Fruit fly (Drosophila melanogaster): ENCODE results near the gene CG14983.

The CG14983 gene

dm6 chr3L:3930930-3931329 lies 18.2 kb downstream of the CG14983 start (continued):
- TF ChIP-seq CG8765 (GFP tag; IDR thresholded peaks at IDR 0.05) (no peak), CG17359 (tag; optimal IDR thresholded peaks at IDR 0.05) (peak; percentile 2), NFAT (GFP tag; IDR thresholded peaks at IDR 0.05) (no peak), MESR4 (GFP tag; optimal IDR thresholded peaks at IDR 0.05) (no peak), CG16779 (GFP tag; IDR thresholded peaks at IDR 0.05) (no peak), sna (GFP tag; IDR thresholded peaks at IDR 0.05; ENCODE audit: partially characterized antibody) (no peak), CG43689 (GFP tag; IDR thresholded peaks at IDR 0.05) (no peak), Dll (GFP tag; IDR thresholded peaks at IDR 0.05; ENCODE audit: partially characterized antibody) (no peak), D19B (GFP tag; optimal IDR thresholded peaks at IDR 0.05) (no peak), nerfin-1 (tag; optimal IDR thresholded peaks at IDR 0.05) (no peak), ci (GFP tag; IDR thresholded peaks at IDR 0.05) (0 out of 3 replicates have a peak, but pooled peaks have one; percentile 43), H2.0 (GFP tag; IDR thresholded peaks at IDR 0.05) (no peak), CG7928 (GFP tag; optimal IDR thresholded peaks at IDR 0.05) (no peak), bbx (GFP tag; IDR thresholded peaks at IDR 0.05; ENCODE audit: partially characterized antibody) (no peak), D (optimal IDR thresholded peaks at IDR 0.05) (no peak), D (GFP tag; optimal IDR thresholded peaks at IDR 0.05) (no peak), bigmax (GFP tag; optimal IDR thresholded peaks at IDR 0.05) (no peak), ATbp (GFP tag; optimal IDR thresholded peaks at IDR 0.05) (peak; percentile 26), HLH54F (GFP tag; optimal IDR thresholded peaks at IDR 0.05) (no peak), CG9437 (GFP tag; optimal IDR thresholded peaks at IDR 0.05) (peak; percentile 15), gsb (GFP tag; IDR thresholded peaks at IDR 0.05) (no peak), gem (tag; optimal IDR thresholded peaks at IDR 0.05) (no peak), CTCF (GFP tag; optimal IDR thresholded peaks at IDR 0.05) (peak; percentile 30), jigr1 (GFP tag; IDR thresholded peaks at IDR 0.05) (no peak), CG10654 (GFP tag; optimal IDR thresholded peaks at IDR 0.05) (no peak), Trl (optimal IDR thresholded peaks at IDR 0.05) (no peak), Trl (GFP tag; optimal IDR thresholded peaks at IDR 0.05) (no peak), bowl (GFP tag; IDR thresholded peaks at IDR 0.05) (no peak), Bgb (GFP tag; IDR thresholded peaks at IDR 0.05; ENCODE audit: partially characterized antibody) (peak; percentile 31; the same call in 1 of the 2 replicates), PHDP (tag; optimal IDR thresholded peaks at IDR 0.05) (peak; percentile 20), ftz-f1 (GFP tag; optimal IDR thresholded peaks at IDR 0.05) (no peak), caup (GFP tag; optimal IDR thresholded peaks at IDR 0.05; ENCODE audit: severe bottlenecking) (no peak), fd3F (GFP tag; optimal IDR thresholded peaks at IDR 0.05) (no peak), Asciz (GFP tag; optimal IDR thresholded peaks at IDR 0.05) (peak; percentile 8), croc (GFP tag; conservative IDR thresholded peaks at IDR 0.05) (no peak), slp2 (GFP tag; optimal IDR thresholded peaks at IDR 0.05) (no peak), ara (GFP tag; IDR thresholded peaks at IDR 0.05) (no peak), CG30403 (GFP tag; optimal IDR thresholded peaks at IDR 0.05) (no peak), bsh (GFP tag; optimal IDR thresholded peaks at IDR 0.05) (peak in 1 of 2 experiments; percentile 18), CG31224 (GFP tag; IDR thresholded peaks at IDR 0.05) (no peak), CG42726 (GFP tag; IDR thresholded peaks at IDR 0.05; ENCODE audit: partially characterized antibody) (no peak), CG4360 (GFP tag; IDR thresholded peaks at IDR 0.05) (no peak), CG8290 (GFP tag; optimal IDR thresholded peaks at IDR 0.05) (no peak), CG8290 (tag; optimal IDR thresholded peaks at IDR 0.05) (no peak), HLH4C (GFP tag; IDR thresholded peaks at IDR 0.05; ENCODE audit: partially characterized antibody) (0 out of 3 replicates have a peak, but pooled peaks have one; percentile 33), CG10274 (GFP tag; optimal IDR thresholded peaks at IDR 0.05) (no peak), CG2120 (GFP tag; optimal IDR thresholded peaks at IDR 0.05) (no peak), Nf-YA (GFP tag; IDR thresholded peaks at IDR 0.05) (no peak), Oaz (GFP tag; IDR thresholded peaks at IDR 0.05) (no peak), Mad (GFP tag; optimal IDR thresholded peaks at IDR 0.05) (no peak), tio (GFP tag; optimal IDR thresholded peaks at IDR 0.05) (peak; percentile 37), CG18599 (GFP tag; optimal IDR thresholded peaks at IDR 0.05) (no peak), NK7.1 (GFP tag; optimal IDR thresholded peaks at IDR 0.05) (no peak)
